Fruit fly (Drosophila melanogaster) whole organism, embryonic: ENCODE data around the gene CG42395.

Source experiments
- C15 ChIP-seq: fragments of 200-800 bp; sonication (Bioruptor generic); IDR thresholded peaks from 3 replicates; pipeline ENCODE4 v1.3.6; 2022; ENCODE audit warnings: missing biosample characterization, missing genetic modification characterization
- CG10654 ChIP-seq: fragments of 200-800 bp; sonication (Bioruptor generic); optimal IDR thresholded peaks from 2 replicates; lab custom pipeline; 2016; ENCODE audit warnings: missing biosample characterization, missing genetic modification characterization
- CG11456 ChIP-seq: fragments of 200-800 bp; sonication (Bioruptor generic); IDR thresholded peaks from 3 replicates; pipeline ENCODE4 v1.3.6; 2022; ENCODE audit warnings: missing biosample characterization, missing genetic modification characterization
- CG1233 ChIP-seq: fragments of 200-800 bp; sonication (Bioruptor generic); optimal IDR thresholded peaks from 4 replicates; lab custom pipeline; 2018; ENCODE audit warnings: missing biosample characterization, mild to moderate bottlenecking, missing genetic modification characterization
- CG12744 ChIP-seq: fragments of 200-800 bp; sonication (Bioruptor generic); optimal IDR thresholded peaks from 2 replicates; lab custom pipeline; 2016; ENCODE audit warnings: missing biosample characterization, missing genetic modification characterization
- CG13624 ChIP-seq: fragments of 200-800 bp; sonication (Bioruptor generic); optimal IDR thresholded peaks from 2 replicates; lab custom pipeline; 2016; ENCODE audit warnings: missing biosample characterization, missing genetic modification characterization
- CG14710 ChIP-seq: fragments of 200-800 bp; sonication (Bioruptor generic); optimal IDR thresholded peaks from 3 replicates; lab custom pipeline; 2019; ENCODE audit warnings: missing biosample characterization, mild to moderate bottlenecking, missing genetic modification characterization, moderate library complexity
- CG14965 ChIP-seq: fragments of 200-800 bp; sonication (Bioruptor generic); optimal IDR thresholded peaks from 2 replicates; lab custom pipeline; 2016; ENCODE audit warnings: missing biosample characterization, missing genetic modification characterization, borderline replicate concordance
- CG1529 ChIP-seq: fragments of 200-800 bp; sonication (Bioruptor generic); optimal IDR thresholded peaks from 3 replicates; lab custom pipeline; 2018; ENCODE audit warnings: missing biosample characterization, missing genetic modification characterization
- CG15601 ChIP-seq: fragments of 200-800 bp; sonication (Bioruptor generic); optimal IDR thresholded peaks from 3 replicates; lab custom pipeline; 2019; ENCODE audit warnings: missing biosample characterization, mild to moderate bottlenecking, missing genetic modification characterization, moderate library complexity
- CG17612 ChIP-seq: fragments of 200-800 bp; sonication (Bioruptor generic); IDR thresholded peaks from 2 replicates; pipeline ENCODE4 v1.3.6; 2022; ENCODE audit warnings: missing biosample characterization, missing genetic modification characterization
- CG2202 ChIP-seq: fragments of 200-800 bp; sonication (Bioruptor generic); optimal IDR thresholded peaks from 2 replicates; lab custom pipeline; 2018; ENCODE audit warnings: missing biosample characterization, mild to moderate bottlenecking, missing genetic modification characterization
- CG3407 ChIP-seq: fragments of 200-800 bp; sonication (Bioruptor generic); optimal IDR thresholded peaks from 2 replicates; lab custom pipeline; 2018; ENCODE audit warnings: missing biosample characterization, mild to moderate bottlenecking, missing genetic modification characterization
- CG42726 ChIP-seq: fragments of 200-800 bp; sonication (Bioruptor generic); IDR thresholded peaks from 2 replicates; pipeline ENCODE4 v1.3.6; 2022; ENCODE audit warnings: missing biosample characterization, missing genetic modification characterization; ENCODE audit not compliant: partially characterized antibody
- CG4730 ChIP-seq: fragments of 200-800 bp; sonication (Bioruptor generic); IDR thresholded peaks from 2 replicates; pipeline ENCODE4 v1.3.6; 2022; ENCODE audit warnings: missing biosample characterization, missing genetic modification characterization
- CG4820 ChIP-seq: fragments of 200-800 bp; sonication (Bioruptor generic); optimal IDR thresholded peaks from 3 replicates; lab custom pipeline; 2016; ENCODE audit warnings: missing biosample characterization, missing genetic modification characterization
- CG7372 ChIP-seq: fragments of 200-800 bp; sonication (Bioruptor generic); IDR thresholded peaks from 2 replicates; pipeline ENCODE4 v1.3.6; 2022; ENCODE audit warnings: missing biosample characterization, missing genetic modification characterization
- CG8089 ChIP-seq: fragments of 200-800 bp; sonication (Bioruptor generic); optimal IDR thresholded peaks from 3 replicates; lab custom pipeline; 2016; ENCODE audit warnings: missing biosample characterization, missing genetic modification characterization
- CG8281 ChIP-seq: fragments of 200-800 bp; sonication (Bioruptor generic); optimal IDR thresholded peaks from 2 replicates; lab custom pipeline; 2018; ENCODE audit warnings: missing biosample characterization, mild to moderate bottlenecking, missing genetic modification characterization, moderate library complexity
- CG9797 ChIP-seq: fragments of 200-800 bp; sonication (Bioruptor generic); optimal IDR thresholded peaks from 3 replicates; lab custom pipeline; 2018; ENCODE audit warnings: missing biosample characterization, mild to moderate bottlenecking, missing genetic modification characterization
- CG9876 ChIP-seq: fragments of 200-800 bp; sonication (Bioruptor generic); optimal IDR thresholded peaks from 2 replicates; lab custom pipeline; 2016; ENCODE audit warnings: missing biosample characterization, missing genetic modification characterization
- CrebB ChIP-seq: fragments of 200-800 bp; sonication (Bioruptor generic); optimal IDR thresholded peaks from 3 replicates; lab custom pipeline; 2018; ENCODE audit warnings: missing biosample characterization, mild to moderate bottlenecking, missing genetic modification characterization
- D ChIP-seq, 2 experiments: fragments of 200-800 bp in 1 of 2; fragments of >200 bp in 1 of 2; sonication (Bioruptor generic) in 1 of 2; optimal IDR thresholded peaks; 2 replicates in 1 of 2; 3 replicates in 1 of 2; lab custom pipeline; 2017; ENCODE audit warnings: mild to moderate bottlenecking in 1 of 2, missing biosample characterization in 1 of 2, missing genetic modification characterization in 1 of 2, missing genetic modification reagents in 1 of 2
- Dek ChIP-seq: fragments of 200-800 bp; sonication (Bioruptor generic); optimal IDR thresholded peaks from 3 replicates; lab custom pipeline; 2019; ENCODE audit warnings: missing biosample characterization, mild to moderate bottlenecking, missing genetic modification characterization, moderate library complexity
- Gsc ChIP-seq: fragments of 200-800 bp; sonication (Bioruptor generic); IDR thresholded peaks from 2 replicates; pipeline ENCODE4 v1.3.6; 2022; ENCODE audit warnings: missing biosample characterization, missing genetic modification characterization
- MBD-R2 ChIP-seq: fragments of 200-800 bp; sonication (Bioruptor generic); IDR thresholded peaks from 2 replicates; pipeline ENCODE4 v1.3.6; 2022; ENCODE audit warnings: missing biosample characterization, missing genetic modification characterization
- Mes4 ChIP-seq: fragments of 200-800 bp; sonication (Bioruptor generic); optimal IDR thresholded peaks from 2 replicates; lab custom pipeline; 2016; ENCODE audit warnings: missing biosample characterization, missing genetic modification characterization
- Nf-YC ChIP-seq: fragments of 200-800 bp; optimal IDR thresholded peaks from 3 replicates; lab custom pipeline; 2019; ENCODE audit warnings: missing biosample characterization, mild to moderate bottlenecking, missing genetic modification characterization, moderate library complexity
- PHDP ChIP-seq: fragments of 200-800 bp; sonication (Bioruptor generic); optimal IDR thresholded peaks from 3 replicates; lab custom pipeline; 2018; ENCODE audit warnings: missing biosample characterization, mild to moderate bottlenecking, missing genetic modification characterization, moderate library complexity
- Poxn ChIP-seq: fragments of 200-800 bp; sonication (Bioruptor generic); IDR thresholded peaks from 2 replicates; pipeline ENCODE4 v1.3.6; 2022; ENCODE audit warnings: missing biosample characterization, missing genetic modification characterization
- Sry-β ChIP-seq: fragments of 200-800 bp; sonication (Bioruptor generic); optimal IDR thresholded peaks from 2 replicates; lab custom pipeline; 2018; ENCODE audit warnings: missing biosample characterization, mild to moderate bottlenecking, missing genetic modification characterization, moderate library complexity
- fd96Cb ChIP-seq: fragments of 200-800 bp; sonication (Bioruptor generic); optimal IDR thresholded peaks from 2 replicates; lab custom pipeline; 2018; ENCODE audit warnings: missing biosample characterization, mild to moderate bottlenecking, missing genetic modification characterization, moderate library complexity
- gcm ChIP-seq: fragments of 200-800 bp; sonication (Bioruptor generic); optimal IDR thresholded peaks from 2 replicates; lab custom pipeline; 2019; ENCODE audit warnings: missing biosample characterization, mild to moderate bottlenecking, missing genetic modification characterization, moderate library complexity
- gem ChIP-seq: fragments of 200-800 bp; sonication (Bioruptor generic); optimal IDR thresholded peaks from 2 replicates; lab custom pipeline; 2019; ENCODE audit warnings: missing biosample characterization, mild to moderate bottlenecking, missing genetic modification characterization, moderate library complexity
- gfzf ChIP-seq: fragments of 200-800 bp; sonication (Bioruptor generic); optimal IDR thresholded peaks from 2 replicates; lab custom pipeline; 2016; ENCODE audit warnings: missing biosample characterization, mild to moderate bottlenecking, missing genetic modification characterization, moderate library complexity
- hkb ChIP-seq, 2 experiments: fragments of 200-800 bp in 1 of 2; fragments of >200 bp in 1 of 2; sonication (Bioruptor generic) in 1 of 2; IDR thresholded peaks in 1 of 2; optimal IDR thresholded peaks in 1 of 2; 2 replicates each; pipeline versions ENCODE4 v1.3.6 to Lab custom; 2017 to 2022; ENCODE audit warnings: missing biosample characterization in 1 of 2, missing genetic modification characterization in 1 of 2
- kni ChIP-seq: fragments of 200-800 bp; sonication (Bioruptor generic); optimal IDR thresholded peaks from 3 replicates; lab custom pipeline; 2017; ENCODE audit warnings: mild to moderate bottlenecking, missing biosample characterization, missing genetic modification reagents, missing genetic modification characterization
- lab ChIP-seq: fragments of 200-800 bp; sonication (Bioruptor generic); optimal IDR thresholded peaks from 3 replicates; lab custom pipeline; 2017; ENCODE audit warnings: missing biosample characterization, missing genetic modification characterization, mild to moderate bottlenecking, moderate library complexity, missing genetic modification reagents
- lov ChIP-seq, 2 experiments: fragments of 200-800 bp in 1 of 2; fragments of >200 bp in 1 of 2; sonication (Bioruptor generic) in 1 of 2; IDR thresholded peaks in 1 of 2; optimal IDR thresholded peaks in 1 of 2; 2 replicates in 1 of 2; 3 replicates in 1 of 2; pipeline versions ENCODE4 v1.3.6 to Lab custom; 2017 to 2022; ENCODE audit warnings: missing biosample characterization in 1 of 2, missing genetic modification characterization in 1 of 2
- nerfin-1 ChIP-seq: fragments of 200-800 bp; sonication (Bioruptor generic); optimal IDR thresholded peaks from 3 replicates; lab custom pipeline; 2019; ENCODE audit warnings: missing biosample characterization, mild to moderate bottlenecking, missing genetic modification characterization, moderate library complexity
- nmo ChIP-seq: fragments of 200-800 bp; sonication (Bioruptor generic); optimal IDR thresholded peaks from 2 replicates; lab custom pipeline; 2018; ENCODE audit warnings: missing biosample characterization, mild to moderate bottlenecking, missing genetic modification characterization, moderate library complexity
- nom ChIP-seq: fragments of 200-800 bp; sonication (Bioruptor generic); optimal IDR thresholded peaks from 2 replicates; lab custom pipeline; 2017; ENCODE audit warnings: missing biosample characterization, missing genetic modification characterization, mild to moderate bottlenecking, moderate library complexity, missing genetic modification reagents
- run ChIP-seq: fragments of 200-800 bp; sonication (Bioruptor generic); optimal IDR thresholded peaks from 3 replicates; lab custom pipeline; 2018; ENCODE audit warnings: missing biosample characterization, mild to moderate bottlenecking, missing genetic modification characterization
- schlank ChIP-seq: fragments of 200-800 bp; sonication (Bioruptor generic); optimal IDR thresholded peaks from 2 replicates; lab custom pipeline; 2018; ENCODE audit warnings: missing biosample characterization, mild to moderate bottlenecking, missing genetic modification characterization
- slp2 ChIP-seq: fragments of 200-800 bp; sonication (Bioruptor generic); optimal IDR thresholded peaks from 2 replicates; lab custom pipeline; 2016; ENCODE audit warnings: missing biosample characterization, missing genetic modification characterization
- sqz ChIP-seq: fragments of 200-800 bp; sonication (Bioruptor generic); optimal IDR thresholded peaks from 3 replicates; lab custom pipeline; 2018; ENCODE audit warnings: missing biosample characterization, mild to moderate bottlenecking, missing genetic modification characterization
- tgo ChIP-seq: fragments of 200-800 bp; sonication (Bioruptor generic); IDR thresholded peaks from 3 replicates; pipeline ENCODE4 v1.3.6; 2022; ENCODE audit warnings: missing biosample characterization, missing genetic modification characterization
- tx ChIP-seq: fragments of 200-800 bp; sonication (Bioruptor generic); optimal IDR thresholded peaks from 2 replicates; lab custom pipeline; 2016; ENCODE audit warnings: missing biosample characterization, missing genetic modification characterization

Gene CG42395

dm6 chrX:9554346-9554808 lies 21.7 kb downstream of the CG42395 start, which contains the start of gene RpS28b (continued):
- TF ChIP-seq CG9797 (GFP tag; lab: Kevin White, UChicago) (peak; percentile 48), nmo (GFP tag; lab: Kevin White, UChicago) (peak; percentile 64), CG4820 (GFP tag; lab: Kevin White, UChicago) (peak; percentile 63), gfzf (no peak), Gsc (GFP tag; lab: Robert Waterston, UW) (no peak; the same call in 1 of the 2 replicates), tx (peak; percentile 63), Nf-YC (tag; lab: Kevin White, UChicago) (peak; percentile 48), nom (peak; percentile 95), lov (optimal IDR thresholded peaks at IDR 0.05; lab: Kevin White, UChicago) (no peak), lov (GFP tag; IDR thresholded peaks at IDR 0.05; lab: Robert Waterston, UW) (peak; percentile 97), CG8089 (peak; percentile 91), CG15601 (tag; lab: Kevin White, UChicago) (peak; percentile 76), C15 (GFP tag; lab: Robert Waterston, UW) (peak; percentile 88), CG9876 (GFP tag; lab: Kevin White, UChicago) (peak; percentile 94), CG12744 (GFP tag; lab: Kevin White, UChicago) (peak; percentile 69), CG42726 (GFP tag; lab: Robert Waterston, UW) (peak; percentile 90), CG13624 (GFP tag; lab: Kevin White, UChicago) (peak; percentile 85), tgo (peak; percentile 80), CG1529 (GFP tag; lab: Kevin White, UChicago) (peak; percentile 79), Mes4 (peak; percentile 95), CrebB (tag; lab: Kevin White, UChicago) (peak; percentile 84), hkb (optimal IDR thresholded peaks at IDR 0.05; lab: Kevin White, UChicago) (no peak), hkb (GFP tag; IDR thresholded peaks at IDR 0.05; lab: Robert Waterston, UW) (peak; percentile 81), Dek (tag; lab: Kevin White, UChicago) (peak; percentile 76), CG2202 (tag; lab: Kevin White, UChicago) (peak; percentile 65), D (optimal IDR thresholded peaks at IDR 0.05; lab: Kevin White, UChicago) (no peak), D (GFP tag; optimal IDR thresholded peaks at IDR 0.05; lab: Kevin White, UChicago) (peak; percentile 81), CG3407 (GFP tag; lab: Kevin White, UChicago) (peak; percentile 88), lab (peak; percentile 97), gem (peak; percentile 29), CG14710 (tag; lab: Kevin White, UChicago) (peak; percentile 63), schlank (tag; lab: Kevin White, UChicago) (peak; percentile 96), run (tag; lab: Kevin White, UChicago) (peak; percentile 60), kni (GFP tag; lab: Kevin White, UChicago) (peak; percentile 91), slp2 (peak; percentile 89), CG1233 (peak; percentile 94), nerfin-1 (tag; lab: Kevin White, UChicago) (peak; percentile 70), Poxn (GFP tag; lab: Robert Waterston, UW) (peak; percentile 33; the same call in 1 of the 2 replicates), CG7372 (peak; percentile 86), Sry-β (peak; percentile 89), CG11456 (peak; percentile 99), PHDP (tag; lab: Kevin White, UChicago) (peak; percentile 79), CG10654 (GFP tag; lab: Kevin White, UChicago) (peak; percentile 78), sqz (GFP tag; lab: Kevin White, UChicago) (peak; percentile 89), gcm (GFP tag; lab: Kevin White, UChicago) (peak; percentile 76), MBD-R2 (GFP tag; lab: Robert Waterston, UW) (peak; percentile 47; the same call in 1 of the 2 replicates), CG14965 (GFP tag; lab: Kevin White, UChicago) (peak; percentile 73), CG8281 (tag; lab: Kevin White, UChicago) (peak; percentile 62), fd96Cb (tag; lab: Kevin White, UChicago) (peak; percentile 66), CG17612 (GFP tag; lab: Robert Waterston, UW) (peak; percentile 81), CG4730 (GFP tag; lab: Robert Waterston, UW) (peak; percentile 89)
